Worm (Caenorhabditis elegans) whole organism, young adult: ENCODE measurements around the gene sdz-15.

Source experiments
- B0035.1 ChIP-seq: sonication (generic microtip); optimal IDR thresholded peaks from 2 replicates; lab custom pipeline; 2016; ENCODE audit warnings: missing genetic modification characterization, mild to moderate bottlenecking, missing compliant biosample characterization, missing genotype, missing genetic modification reagents
- B0261.1 ChIP-seq: sonication (generic microtip); optimal IDR thresholded peaks from 2 replicates; lab custom pipeline; 2016; ENCODE audit warnings: mild to moderate bottlenecking, missing genetic modification characterization, moderate library complexity, missing compliant biosample characterization
- B0336.3 ChIP-seq: fragments of 200-800 bp; sonication (Bioruptor generic); IDR thresholded peaks from 2 replicates; pipeline ENCODE4 v1.3.6; 2022; ENCODE audit warnings: missing genetic modification characterization, missing compliant biosample characterization
- D2030.7 ChIP-seq: fragments of 200-800 bp; sonication (Bioruptor generic); IDR thresholded peaks from 2 replicates; pipeline ENCODE4 v1.3.6; 2022; ENCODE audit warnings: missing genetic modification reagents, missing genetic modification characterization, missing compliant biosample characterization
- F22D6.2 ChIP-seq: sonication (generic microtip); optimal IDR thresholded peaks from 2 replicates; lab custom pipeline; 2016; ENCODE audit warnings: mild to moderate bottlenecking, missing genetic modification characterization, missing compliant biosample characterization
- F37B4.10 ChIP-seq: fragments of 200-800 bp; sonication (Bioruptor generic); IDR thresholded peaks from 2 replicates; pipeline ENCODE4 v1.3.6; 2022; ENCODE audit warnings: missing genetic modification characterization, missing compliant biosample characterization
- K12H6.12 ChIP-seq: fragments of 200-800 bp; sonication (Bioruptor generic); optimal IDR thresholded peaks from 2 replicates; lab custom pipeline; 2018; ENCODE audit warnings: mild to moderate bottlenecking, missing genetic modification characterization, missing compliant biosample characterization
- T07F8.4 ChIP-seq: sonication (generic microtip); optimal IDR thresholded peaks from 2 replicates; lab custom pipeline; 2016; ENCODE audit warnings: mild to moderate bottlenecking, missing genetic modification characterization, moderate library complexity, missing compliant biosample characterization
- Y53F4B.3 ChIP-seq: fragments of 200-800 bp; sonication (Bioruptor generic); IDR thresholded peaks from 2 replicates; pipeline ENCODE4 v1.3.6; 2022; ENCODE audit warnings: missing genetic modification reagents, missing genetic modification characterization, missing compliant biosample characterization
- Y53G8AR.9 ChIP-seq: fragments of 200-800 bp; sonication (Bioruptor generic); conservative IDR thresholded peaks from 2 replicates; pipeline ENCODE4 v1.3.6; 2022; ENCODE audit warnings: missing genetic modification reagents, missing genetic modification characterization, missing compliant biosample characterization
- ZK185.1 ChIP-seq: sonication (generic microtip); optimal IDR thresholded peaks from 2 replicates; lab custom pipeline; 2016; ENCODE audit warnings: mild to moderate bottlenecking, missing genetic modification characterization, missing compliant biosample characterization; ENCODE audit not compliant: poor library complexity, severe bottlenecking
- athp-1 ChIP-seq: sonication (generic microtip); optimal IDR thresholded peaks from 2 replicates; lab custom pipeline; 2017; ENCODE audit warnings: mild to moderate bottlenecking, missing genetic modification characterization, missing compliant biosample characterization
- attf-3 ChIP-seq: fragments of 200-800 bp; sonication (Bioruptor generic); conservative IDR thresholded peaks from 2 replicates; pipeline ENCODE4 v1.3.6; 2022; ENCODE audit warnings: missing genetic modification reagents, missing genetic modification characterization, missing compliant biosample characterization
- attf-5 ChIP-seq: fragments of 200-800 bp; sonication (Bioruptor generic); optimal IDR thresholded peaks from 2 replicates; lab custom pipeline; 2018; ENCODE audit warnings: mild to moderate bottlenecking, missing genetic modification characterization, missing compliant biosample characterization
- bed-1 ChIP-seq: fragments of 200-800 bp; sonication (Bioruptor generic); IDR thresholded peaks from 2 replicates; pipeline ENCODE4 v1.3.6; 2022; ENCODE audit warnings: missing genetic modification reagents, missing genetic modification characterization, missing compliant biosample characterization
- ceh-27 ChIP-seq: fragments of 200-800 bp; sonication (Bioruptor generic); optimal IDR thresholded peaks from 2 replicates; lab custom pipeline; 2018; ENCODE audit warnings: mild to moderate bottlenecking, missing genetic modification characterization, moderate library complexity, missing compliant biosample characterization
- ceh-40 ChIP-seq: fragments of 200-800 bp; sonication (Bioruptor generic); IDR thresholded peaks from 2 replicates; pipeline ENCODE4 v1.3.6; 2022; ENCODE audit warnings: missing genetic modification characterization, missing compliant biosample characterization
- dox-1 ChIP-seq: fragments of 200-800 bp; sonication (Bioruptor generic); IDR thresholded peaks from 2 replicates; pipeline ENCODE4 v1.3.6; 2022; ENCODE audit warnings: missing genetic modification reagents, missing genetic modification characterization, missing compliant biosample characterization
- egrh-3 ChIP-seq: fragments of 200-800 bp; sonication (Bioruptor generic); IDR thresholded peaks from 2 replicates; pipeline ENCODE4 v1.3.6; 2022; ENCODE audit warnings: missing genetic modification reagents, missing genetic modification characterization, missing compliant biosample characterization
- ets-4 ChIP-seq: fragments of 200-800 bp; sonication (Bioruptor generic); optimal IDR thresholded peaks from 2 replicates; lab custom pipeline; 2018; ENCODE audit warnings: mild to moderate bottlenecking, missing genetic modification characterization, missing compliant biosample characterization
- him-1 ChIP-seq: sonication (generic microtip); optimal IDR thresholded peaks from 2 replicates; lab custom pipeline; 2016; ENCODE audit warnings: missing genotype, missing genetic modification reagents, missing genetic modification characterization, missing compliant biosample characterization
- hrde-1 ChIP-seq: sonication (generic microtip); optimal IDR thresholded peaks from 2 replicates; lab custom pipeline; 2016; ENCODE audit warnings: missing genetic modification characterization, mild to moderate bottlenecking, missing compliant biosample characterization, moderate library complexity, missing genotype, missing genetic modification reagents, borderline replicate concordance
- lin-26 ChIP-seq: fragments of 200-800 bp; sonication (Bioruptor generic); IDR thresholded peaks from 2 replicates; pipeline ENCODE4 v1.3.6; 2022; ENCODE audit warnings: missing genetic modification reagents, missing genetic modification characterization, missing compliant biosample characterization
- lin-35 ChIP-seq, 3 experiments: fragments of 150-350 bp in 2 of 3; sonication (generic microtip) in 1 of 3; optimal IDR thresholded peaks; 2 replicates each; lab custom pipeline; 2014 to 2018; ENCODE audit warnings: missing biosample characterization in 3 of 3, missing genetic modification characterization in 3 of 3, missing genetic modification reagents in 3 of 3
- lir-1 ChIP-seq: fragments of 200-800 bp; sonication (Bioruptor generic); conservative IDR thresholded peaks from 2 replicates; pipeline ENCODE4 v1.3.6; 2022; ENCODE audit warnings: missing genetic modification reagents, missing genetic modification characterization, missing compliant biosample characterization
- mxl-1 ChIP-seq: sonication (generic microtip); optimal IDR thresholded peaks from 2 replicates; lab custom pipeline; 2016; ENCODE audit warnings: missing genetic modification characterization, missing compliant biosample characterization
- nfya-2 ChIP-seq: fragments of 200-800 bp; sonication (Bioruptor generic); IDR thresholded peaks from 2 replicates; pipeline ENCODE4 v1.3.6; 2022; ENCODE audit warnings: missing genetic modification reagents, missing genetic modification characterization, missing compliant biosample characterization
- pbrm-1 ChIP-seq: fragments of 200-800 bp; sonication (Bioruptor generic); IDR thresholded peaks from 2 replicates; pipeline ENCODE4 v1.3.6; 2022; ENCODE audit warnings: missing genetic modification reagents, missing genetic modification characterization, missing compliant biosample characterization
- rcor-1 ChIP-seq: fragments of 200-800 bp; sonication (Bioruptor generic); IDR thresholded peaks from 2 replicates; pipeline ENCODE4 v1.3.6; 2022; ENCODE audit warnings: missing genetic modification reagents, missing genetic modification characterization, missing compliant biosample characterization
- repo-1 ChIP-seq: sonication (generic microtip); optimal IDR thresholded peaks from 2 replicates; lab custom pipeline; 2017; ENCODE audit warnings: mild to moderate bottlenecking, missing genetic modification characterization, missing compliant biosample characterization
- snpc-3.4 ChIP-seq: sonication (generic microtip); optimal IDR thresholded peaks from 2 replicates; lab custom pipeline; 2017; ENCODE audit warnings: missing genetic modification characterization, mild to moderate bottlenecking, missing compliant biosample characterization, antibody characterized with exemption, moderate library complexity, missing genotype, missing genetic modification reagents
- zfh-2 ChIP-seq: fragments of 200-800 bp; sonication (Bioruptor generic); conservative IDR thresholded peaks from 2 replicates; pipeline ENCODE4 v1.3.6; 2022; ENCODE audit warnings: missing genetic modification reagents, missing genetic modification characterization, missing compliant biosample characterization
- ztf-22 ChIP-seq: fragments of 200-800 bp; sonication (Bioruptor generic); optimal IDR thresholded peaks from 2 replicates; lab custom pipeline; 2018; ENCODE audit warnings: mild to moderate bottlenecking, missing genetic modification characterization, moderate library complexity, missing compliant biosample characterization

The sdz-15 gene

ce11 chrIII:6467005-6467404 is 31.3 kb upstream of the sdz-15 start, which contains the start of gene T26A5.2 (continued):
- TF ChIP-seq ceh-27 (GFP tag; lab: Kevin White, UChicago) (no peak), rcor-1 (GFP tag; lab: Robert Waterston, UW) (no peak), athp-1 (tag; lab: Kevin White, UChicago) (no peak)

DNA sequence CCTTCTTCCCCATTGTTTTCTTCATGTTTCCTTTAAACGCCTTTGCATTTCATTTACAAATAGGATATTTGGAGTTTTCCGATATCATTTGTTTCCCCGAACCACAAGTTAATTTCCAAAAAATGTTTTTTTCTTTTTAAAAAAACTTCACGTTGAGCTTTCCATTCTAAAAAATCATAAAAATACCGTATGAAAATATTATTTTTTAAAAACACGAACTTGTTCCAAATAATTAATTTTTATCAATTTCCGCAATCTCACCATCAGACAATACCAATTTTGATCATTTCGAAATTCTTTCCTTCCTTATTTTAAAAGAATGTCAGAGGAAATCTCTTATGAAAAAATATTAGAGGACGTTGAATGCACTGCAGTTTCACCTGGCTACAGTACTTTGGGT is 26.8 kb upstream of the sdz-15 start, which contains the start of gene wht-6:
Gene wht-6 (plus strand): TSS at position 301 of the 400 bp plus-strand sequence.
- TF ChIP-seq hrde-1 (tag; lab: Kevin White, UChicago) (peak; percentile 27), nfya-2 (GFP tag; lab: Robert Waterston, UW) (no peak), ZK185.1 (no peak), ceh-27 (GFP tag; lab: Kevin White, UChicago) (no peak), attf-3 (GFP tag; lab: Robert Waterston, UW) (no peak)

DNA sequence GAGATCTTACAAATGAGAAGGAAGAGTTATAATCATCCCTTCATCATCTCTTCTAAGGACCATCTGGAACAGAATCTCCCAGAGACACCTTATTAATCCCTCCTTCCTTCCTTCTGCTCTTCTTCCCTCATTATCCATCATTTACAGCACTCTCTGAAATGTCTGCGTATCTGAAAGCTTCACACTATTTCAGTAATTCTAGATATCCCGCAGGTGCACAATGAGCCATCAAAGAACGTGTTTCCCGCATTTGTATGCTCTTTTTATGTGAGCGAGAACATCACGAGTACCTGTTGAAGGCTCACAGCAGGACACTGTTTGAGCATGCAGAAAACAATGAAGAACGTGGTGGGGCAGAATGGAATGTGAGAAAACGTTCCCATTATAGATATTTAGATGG is 21.9 kb upstream of the sdz-15 start:
- TF ChIP-seq B0261.1 (tag; lab: Kevin White, UChicago) (no peak), attf-5 (GFP tag; lab: Kevin White, UChicago) (no peak), dox-1 (no peak), D2030.7 (no peak), him-1 (tag; lab: Kevin White, UChicago) (no peak), ets-4 (GFP tag; lab: Kevin White, UChicago) (no peak), B0336.3 (GFP tag; lab: Robert Waterston, UW) (no peak), pbrm-1 (GFP tag; lab: Robert Waterston, UW) (no peak), ztf-22 (GFP tag; lab: Kevin White, UChicago) (no peak), lin-35 (GFP tag; optimal IDR thresholded peaks at IDR 0.05; lab: Kevin White, UChicago) (no peak), repo-1 (tag; lab: Kevin White, UChicago) (no peak), T07F8.4 (tag; lab: Kevin White, UChicago) (no peak), B0035.1 (tag; lab: Kevin White, UChicago) (no peak), F37B4.10 (no peak), Y53F4B.3 (no peak), F22D6.2 (tag; lab: Kevin White, UChicago) (no peak), zfh-2 (GFP tag; lab: Robert Waterston, UW) (no peak)

- TF ChIP-seq him-1 (tag; lab: Kevin White, UChicago) (no peak), Y53F4B.3 (no peak), Y53G8AR.9 (GFP tag; lab: Robert Waterston, UW) (no peak), snpc-3.4 (tag; lab: Kevin White, UChicago) (no peak), lin-26 (GFP tag; lab: Robert Waterston, UW) (no peak), lir-1 (GFP tag; lab: Robert Waterston, UW) (no peak), zfh-2 (GFP tag; lab: Robert Waterston, UW) (no peak), egrh-3 (GFP tag; lab: Robert Waterston, UW) (no peak), athp-1 (tag; lab: Kevin White, UChicago) (no peak), ceh-40 (GFP tag; lab: Robert Waterston, UW) (no peak), K12H6.12 (tag; lab: Kevin White, UChicago) (no peak), mxl-1 (no peak), bed-1 (GFP tag; lab: Robert Waterston, UW) (no peak)
Observed at ce11 chrIII:6478256-6479004, 19.8 kb upstream of the sdz-15 start, which contains the start of gene zip-8. Gene zip-8 (plus strand): TSS chrIII:6478955.
